1 fruit fly cellular context compared by ENCODE assay signal in genomic region chr3R:31066356-31066755, dm6.
TF ChIP-seq lines count a peak whose summit lies in the region.

No protein-coding gene starts in this region.

TF ChIP-seq in whole organism, embryonic, 481 proteins besides CTCF, POLR2A, EP300 and RAD21 (continued from another document):
- TF ChIP-seq HmgZ (tag; optimal IDR thresholded peaks at IDR 0.05; lab: Kevin White, UChicago) = no peak
